Fruit fly (Drosophila melanogaster): ENCODE data around the gene Coq3.

The Coq3 gene

DNA sequence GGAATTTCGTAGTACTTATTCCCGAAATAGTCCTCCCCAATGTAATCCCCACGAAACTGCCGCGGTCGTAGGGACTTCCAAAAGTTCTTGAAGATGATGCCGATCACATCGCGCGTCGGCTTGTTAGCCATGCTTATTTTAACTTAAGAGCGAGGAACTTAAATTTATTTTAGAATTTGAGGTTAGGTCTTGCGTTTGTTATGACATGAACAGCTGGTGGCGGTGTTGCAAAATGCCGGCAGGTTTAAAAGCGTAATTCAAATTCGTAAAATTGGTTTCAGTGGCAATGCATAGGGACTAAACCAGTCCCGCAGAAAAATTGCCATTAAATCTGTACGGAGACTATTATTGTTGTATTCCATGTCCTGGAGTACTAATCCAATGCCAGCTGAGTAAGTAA, 8.0 kb upstream of the Coq3 start (continued):
- TF ChIP-seq al (GFP tag; IDR thresholded peaks at IDR 0.05) (no peak), CG3847 (GFP tag; IDR thresholded peaks at IDR 0.05) (peak; percentile 24; the same call in 1 of the 2 replicates), CG8359 (GFP tag; optimal IDR thresholded peaks at IDR 0.05; ENCODE audit: borderline replicate concordance) (no peak), CG12391 (tag; optimal IDR thresholded peaks at IDR 0.05) (peak; percentile 0), trem (tag; optimal IDR thresholded peaks at IDR 0.05) (peak; percentile 16), CG14710 (tag; optimal IDR thresholded peaks at IDR 0.05) (peak; percentile 8), gro (GFP tag; optimal IDR thresholded peaks at IDR 0.05) (peak; percentile 41), jigr1 (GFP tag; IDR thresholded peaks at IDR 0.05) (no peak), gcm (GFP tag; optimal IDR thresholded peaks at IDR 0.05) (no peak), CG34422 (GFP tag; IDR thresholded peaks at IDR 0.05) (peak; percentile 36; the same call in 1 of the 3 replicates), CG10267 (tag; optimal IDR thresholded peaks at IDR 0.05) (peak; percentile 89), dysf (GFP tag; IDR thresholded peaks at IDR 0.05) (no peak), Blimp-1 (GFP tag; optimal IDR thresholded peaks at IDR 0.05) (no peak), YL-1 (GFP tag; optimal IDR thresholded peaks at IDR 0.05) (peak; percentile 85), CHES-1-like (GFP tag; optimal IDR thresholded peaks at IDR 0.05) (peak; percentile 25), CG4617 (GFP tag; optimal IDR thresholded peaks at IDR 0.05; ENCODE audit: borderline replicate concordance) (peak; percentile 27), ro (GFP tag; IDR thresholded peaks at IDR 0.05) (no peak), TFAM (GFP tag; optimal IDR thresholded peaks at IDR 0.05) (no peak), CG12219 (GFP tag; optimal IDR thresholded peaks at IDR 0.05) (no peak), bigmax (GFP tag; optimal IDR thresholded peaks at IDR 0.05) (peak; percentile 100), BtbVII (GFP tag; optimal IDR thresholded peaks at IDR 0.05) (no peak), CG1603 (tag; optimal IDR thresholded peaks at IDR 0.05) (peak; percentile 36), phol (tag; optimal IDR thresholded peaks at IDR 0.05) (peak; percentile 10), Med (GFP tag) (peak; percentile 84)

DNA sequence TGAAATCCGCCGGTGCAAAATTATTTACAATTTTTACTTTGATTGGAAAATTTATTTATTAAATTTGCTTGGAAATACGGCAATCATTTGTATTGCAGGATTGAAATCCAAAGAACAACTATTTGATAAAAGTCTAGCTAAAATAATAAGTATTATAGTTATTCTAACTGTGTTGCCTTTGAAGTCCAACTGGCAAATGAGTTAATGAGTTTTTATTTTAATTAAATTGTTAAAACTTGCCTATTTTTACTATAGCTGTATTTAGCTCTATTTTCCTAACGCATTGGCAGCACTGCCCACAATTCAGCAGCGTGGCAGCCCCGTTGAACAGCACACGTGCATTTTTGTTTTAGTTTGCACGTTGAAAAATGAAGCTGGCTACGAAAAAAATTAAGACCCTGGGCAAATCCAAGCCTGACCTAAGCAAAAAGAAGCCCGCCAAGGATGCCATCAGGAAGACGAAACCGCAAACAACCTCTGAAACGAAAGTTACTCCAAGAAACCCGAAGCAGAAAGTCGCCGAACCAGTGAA, 5.0 kb upstream of the Coq3 start, which contains the start of gene Noc2:
Gene Noc2 (plus strand): TSS at position 331 of the 532 bp plus-strand sequence.
- no peak for TF ChIP-seq CG14860 (GFP tag; IDR thresholded peaks at IDR 0.05; ENCODE audit: partially characterized antibody)
- TF ChIP-seq BEAF-32 (GFP tag; optimal IDR thresholded peaks at IDR 0.05), result peak; percentile 23
- peak; percentile 21 for TF ChIP-seq ems (GFP tag; optimal IDR thresholded peaks at IDR 0.05)
- TF ChIP-seq B-H2 (GFP tag; optimal IDR thresholded peaks at IDR 0.05), result peak; percentile 7
- no peak for TF ChIP-seq CG1529 (GFP tag; optimal IDR thresholded peaks at IDR 0.05)
- TF ChIP-seq Hr3 (GFP tag; optimal IDR thresholded peaks at IDR 0.05), result peak; percentile 72
- TF ChIP-seq Ets97D (GFP tag; optimal IDR thresholded peaks at IDR 0.05), result peak; percentile 30
- no peak for TF ChIP-seq nerfin-1 (tag; optimal IDR thresholded peaks at IDR 0.05)
- TF ChIP-seq CG10267 (tag; optimal IDR thresholded peaks at IDR 0.05), result peak; percentile 37
- peak; percentile 79 for TF ChIP-seq slbo (GFP tag; IDR thresholded peaks at IDR 0.05)
- TF ChIP-seq lola (GFP tag; optimal IDR thresholded peaks at IDR 0.05), result peak in 1 of 3 experiments; percentile 30
- TF ChIP-seq gcm2 (GFP tag; optimal IDR thresholded peaks at IDR 0.05), result no peak
- TF ChIP-seq CG1832 (GFP tag; optimal IDR thresholded peaks at IDR 0.05), result no peak
- peak; percentile 50 for TF ChIP-seq CG8924 (tag; optimal IDR thresholded peaks at IDR 0.05)
- TF ChIP-seq Poxn (GFP tag; IDR thresholded peaks at IDR 0.05), result no peak
- TF ChIP-seq toy (GFP tag; IDR thresholded peaks at IDR 0.05), result no peak
- no peak for TF ChIP-seq psq (GFP tag; optimal IDR thresholded peaks at IDR 0.05)
- peak; percentile 60 for TF ChIP-seq CG32532 (GFP tag; IDR thresholded peaks at IDR 0.05)
- TF ChIP-seq al (GFP tag; IDR thresholded peaks at IDR 0.05), result peak; percentile 46; the same call in 1 of the 2 replicates
- no peak for TF ChIP-seq otp (GFP tag; IDR thresholded peaks at IDR 0.05)
- no peak for TF ChIP-seq crol (GFP tag; IDR thresholded peaks at IDR 0.05)
- peak; percentile 65 for TF ChIP-seq gem (tag; optimal IDR thresholded peaks at IDR 0.05)
- TF ChIP-seq oc (tag; optimal IDR thresholded peaks at IDR 0.05), result no peak
- no peak for TF ChIP-seq CG12071 (GFP tag; optimal IDR thresholded peaks at IDR 0.05)
- TF ChIP-seq kah (GFP tag; optimal IDR thresholded peaks at IDR 0.05), result peak; percentile 4
- TF ChIP-seq CG9609 (GFP tag; optimal IDR thresholded peaks at IDR 0.05), result no peak
- TF ChIP-seq bsh (GFP tag; optimal IDR thresholded peaks at IDR 0.05), result peak in 1 of 2 experiments; percentile 32
- peak; percentile 24 for TF ChIP-seq Usf (GFP tag; optimal IDR thresholded peaks at IDR 0.05)

Measured in whole organism, embryonic.